Fruit fly (Drosophila melanogaster): Measurements from ENCODE around the gene CG16984.
A peak's percentile ranks its signal among the peaks of the same experiment; 100 is the strongest.

The CG16984 gene

dm6 chr3L:2552844-2553839 lies 42.4 kb upstream of the CG16984 start (continued):
- peak; percentile 23 for TF ChIP-seq CG11762 (GFP tag; optimal IDR thresholded peaks at IDR 0.05; ENCODE audit: insufficient read depth)
- TF ChIP-seq CG15336 (GFP tag; IDR thresholded peaks at IDR 0.05) = peak; percentile 74
- peak; percentile 66 for TF ChIP-seq CG3032 (tag; optimal IDR thresholded peaks at IDR 0.05)
- no peak for TF ChIP-seq Ets21C (GFP tag; optimal IDR thresholded peaks at IDR 0.05)
- TF ChIP-seq dac (GFP tag; optimal IDR thresholded peaks at IDR 0.05) = no peak
- TF ChIP-seq Sox15 (GFP tag; optimal IDR thresholded peaks at IDR 0.05) = no peak
- no peak for TF ChIP-seq cyc (GFP tag; optimal IDR thresholded peaks at IDR 0.05)
- no peak for TF ChIP-seq lz (GFP tag; optimal IDR thresholded peaks at IDR 0.05)
- no peak for TF ChIP-seq fkh (GFP tag; optimal IDR thresholded peaks at IDR 0.05)
- TF ChIP-seq Eip93F (GFP tag; optimal IDR thresholded peaks at IDR 0.05) = no peak
- no peak for TF ChIP-seq CG10631 (GFP tag; optimal IDR thresholded peaks at IDR 0.05)
- no peak for TF ChIP-seq Hr38 (GFP tag; optimal IDR thresholded peaks at IDR 0.05)
- no peak for TF ChIP-seq achi (GFP tag; optimal IDR thresholded peaks at IDR 0.05)
- TF ChIP-seq CG1621 (tag; optimal IDR thresholded peaks at IDR 0.05) = peak; percentile 65
- peak; percentile 57 to 71 for TF ChIP-seq ss (GFP tag; optimal IDR thresholded peaks at IDR 0.05)
- TF ChIP-seq Lpt (GFP tag; optimal IDR thresholded peaks at IDR 0.05) = peak; percentile 70
- TF ChIP-seq CG6792 (GFP tag; optimal IDR thresholded peaks at IDR 0.05) = no peak
- TF ChIP-seq Sox102F (GFP tag; optimal IDR thresholded peaks at IDR 0.05) = peak; percentile 48
- peak; percentile 65 for TF ChIP-seq Ets96B (tag; optimal IDR thresholded peaks at IDR 0.05)
- no peak for TF ChIP-seq svp (GFP tag)
- peak; percentile 9 for TF ChIP-seq Met (GFP tag; optimal IDR thresholded peaks at IDR 0.05)
- no peak for TF ChIP-seq CG32006 (GFP tag; optimal IDR thresholded peaks at IDR 0.05)
- TF ChIP-seq CG6163 (GFP tag; IDR thresholded peaks at IDR 0.05) = peak; percentile 90
- no peak for TF ChIP-seq CG3919 (GFP tag; optimal IDR thresholded peaks at IDR 0.05)
- no peak for TF ChIP-seq topi (GFP tag; optimal IDR thresholded peaks at IDR 0.05)
- TF ChIP-seq Hr4 (GFP tag; optimal IDR thresholded peaks at IDR 0.05) = no peak
- no peak for TF ChIP-seq acj6 (GFP tag; optimal IDR thresholded peaks at IDR 0.05)

DNA sequence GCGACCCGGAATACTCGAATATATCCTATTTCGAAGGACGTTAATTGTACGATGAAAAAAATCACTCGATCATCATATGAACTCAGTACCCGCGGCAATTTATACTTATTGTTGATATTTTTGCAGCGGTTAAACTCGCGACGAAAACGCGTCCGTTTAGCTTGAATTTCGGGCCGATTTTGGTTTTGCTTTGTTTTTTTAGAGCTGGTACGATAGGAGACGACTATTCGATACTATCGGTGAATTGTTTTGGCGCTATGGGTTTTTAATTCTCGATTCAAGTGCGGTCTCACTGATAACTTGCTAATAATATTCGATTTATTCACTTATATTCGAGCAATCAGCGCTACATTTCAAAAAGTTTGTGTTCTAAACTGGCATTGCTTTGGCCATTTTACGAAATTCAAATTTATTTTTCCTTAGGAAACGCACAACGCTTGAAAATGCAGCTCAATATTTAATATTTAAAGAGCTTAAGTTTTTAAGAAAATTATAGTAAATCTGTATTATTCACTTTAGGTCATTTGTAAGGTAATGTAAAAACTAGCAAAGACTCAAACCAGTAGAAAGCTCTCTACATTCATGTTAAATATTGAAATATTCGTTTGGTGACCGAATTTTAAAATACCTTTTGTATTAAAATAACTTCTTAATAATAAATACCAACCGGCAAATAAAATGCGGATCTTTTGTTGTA lies 41.3 kb upstream of the CG16984 start, which contains the start of gene Spn:
Spn (minus strand) TSS at position 175 of the 697 bp plus-strand sequence.
- TF ChIP-seq CG6808 (GFP tag; optimal IDR thresholded peaks at IDR 0.05) = peak; percentile 33
- TF ChIP-seq CG31627 (GFP tag; optimal IDR thresholded peaks at IDR 0.05) = peak; percentile 7
- no peak for TF ChIP-seq Sox102F (GFP tag; optimal IDR thresholded peaks at IDR 0.05)
- TF ChIP-seq cyc (GFP tag; optimal IDR thresholded peaks at IDR 0.05) = peak; percentile 5
- no peak for TF ChIP-seq CG3919 (GFP tag; optimal IDR thresholded peaks at IDR 0.05)
- no peak for TF ChIP-seq CG10669 (GFP tag; optimal IDR thresholded peaks at IDR 0.05)
- no peak for TF ChIP-seq Blimp-1 (GFP tag; optimal IDR thresholded peaks at IDR 0.05)
- peak; percentile 15 for TF ChIP-seq Ets96B (tag; optimal IDR thresholded peaks at IDR 0.05)
- no peak for TF ChIP-seq CG32006 (GFP tag; optimal IDR thresholded peaks at IDR 0.05)
- no peak for TF ChIP-seq OdsH (GFP tag; optimal IDR thresholded peaks at IDR 0.05)
- peak in 1 of 2 experiments; percentile 61 for TF ChIP-seq ss (GFP tag; optimal IDR thresholded peaks at IDR 0.05)
- TF ChIP-seq net (GFP tag; optimal IDR thresholded peaks at IDR 0.05) = no peak
- no peak for TF ChIP-seq CG8319 (GFP tag; optimal IDR thresholded peaks at IDR 0.05)
- TF ChIP-seq Hr4 (GFP tag; optimal IDR thresholded peaks at IDR 0.05) = no peak
- TF ChIP-seq Gug (GFP tag; IDR thresholded peaks at IDR 0.05) = no peak
- TF ChIP-seq CG7368 (GFP tag; optimal IDR thresholded peaks at IDR 0.05) = no peak
- no peak for TF ChIP-seq CG10631 (GFP tag; optimal IDR thresholded peaks at IDR 0.05)
- TF ChIP-seq Eip75B (GFP tag; optimal IDR thresholded peaks at IDR 0.05) = no peak
- peak; percentile 82 for TF ChIP-seq Eip78C (GFP tag)
- TF ChIP-seq Smox (GFP tag; optimal IDR thresholded peaks at IDR 0.05) = no peak
- no peak for TF ChIP-seq CG6163 (GFP tag; IDR thresholded peaks at IDR 0.05)
- peak; percentile 59 for TF ChIP-seq Sox14 (GFP tag; optimal IDR thresholded peaks at IDR 0.05)
- TF ChIP-seq Met (GFP tag; optimal IDR thresholded peaks at IDR 0.05) = no peak
- TF ChIP-seq Sox15 (GFP tag; optimal IDR thresholded peaks at IDR 0.05) = no peak
- TF ChIP-seq CG11762 (GFP tag; optimal IDR thresholded peaks at IDR 0.05; ENCODE audit: insufficient read depth) = no peak
- peak; percentile 25 for TF ChIP-seq dac (GFP tag; optimal IDR thresholded peaks at IDR 0.05)
- TF ChIP-seq CG6276 (GFP tag; optimal IDR thresholded peaks at IDR 0.05) = no peak
- no peak for TF ChIP-seq CG9139 (GFP tag; optimal IDR thresholded peaks at IDR 0.05)
- TF ChIP-seq CG11902 (GFP tag; optimal IDR thresholded peaks at IDR 0.05) = no peak
- no peak for TF ChIP-seq svp (GFP tag)
- TF ChIP-seq topi (GFP tag; optimal IDR thresholded peaks at IDR 0.05) = peak; percentile 52
- no peak; the same call in none of the 3 replicates for TF ChIP-seq eg (GFP tag; IDR thresholded peaks at IDR 0.05)
- TF ChIP-seq Ets21C (GFP tag; optimal IDR thresholded peaks at IDR 0.05) = peak; percentile 9
- TF ChIP-seq CG8119 (GFP tag; IDR thresholded peaks at IDR 0.05) = peak; percentile 39; the same call in 1 of the 3 replicates
- no peak for TF ChIP-seq CG1621 (tag; optimal IDR thresholded peaks at IDR 0.05)

All from whole organism, prepupa.